Worm (Caenorhabditis elegans) whole organism, midembryonic: ENCODE measurements around the gene sru-28.

Experiments
- T22C8.4 ChIP-seq: fragments of 200-800 bp; sonication (Bioruptor generic); IDR thresholded peaks from 2 replicates; pipeline ENCODE4 v1.3.6; 2022; ENCODE audit warnings: missing genetic modification characterization, missing compliant biosample characterization
- cog-1 ChIP-seq: sonication (generic microtip); optimal IDR thresholded peaks from 2 replicates; lab custom pipeline; 2016; ENCODE audit warnings: missing genetic modification characterization, missing compliant biosample characterization
- flt-1 ChIP-seq: fragments of 200-800 bp; sonication (Bioruptor generic); IDR thresholded peaks from 2 replicates; pipeline ENCODE4 v1.3.6; 2022; ENCODE audit warnings: missing genetic modification characterization, missing compliant biosample characterization
- klf-2 ChIP-seq: fragments of 200-800 bp; sonication (Bioruptor generic); conservative IDR thresholded peaks from 2 replicates; pipeline ENCODE4 v1.3.6; 2022; ENCODE audit warnings: missing genetic modification reagents, missing genetic modification characterization, missing compliant biosample characterization
- med-1 ChIP-seq: sonication (generic microtip); optimal IDR thresholded peaks from 2 replicates; lab custom pipeline; 2017; ENCODE audit warnings: missing genetic modification characterization, mild to moderate bottlenecking, missing compliant biosample characterization, antibody characterized with exemption, missing genetic modification reagents; ENCODE audit not compliant: insufficient read depth
- ref-1 ChIP-seq: fragments of 200-800 bp; sonication (Bioruptor generic); conservative IDR thresholded peaks from 2 replicates; pipeline ENCODE4 v1.3.6; 2022; ENCODE audit warnings: missing genetic modification reagents, missing genetic modification characterization, missing compliant biosample characterization
- tab-1 ChIP-seq: fragments of 200-800 bp; sonication (Bioruptor generic); IDR thresholded peaks from 2 replicates; pipeline ENCODE4 v1.3.6; 2022; ENCODE audit warnings: missing genetic modification characterization, missing compliant biosample characterization
- ztf-23 ChIP-seq: fragments of 200-800 bp; sonication (Bioruptor generic); IDR thresholded peaks from 2 replicates; pipeline ENCODE4 v1.3.6; 2022; ENCODE audit warnings: missing genetic modification reagents, missing genetic modification characterization, missing compliant biosample characterization
- ztf-29 ChIP-seq: fragments of 200-800 bp; sonication (Bioruptor generic); IDR thresholded peaks from 2 replicates; pipeline ENCODE4 v1.3.6; 2022; ENCODE audit warnings: missing genetic modification reagents, missing genetic modification characterization, missing compliant biosample characterization

DNA sequence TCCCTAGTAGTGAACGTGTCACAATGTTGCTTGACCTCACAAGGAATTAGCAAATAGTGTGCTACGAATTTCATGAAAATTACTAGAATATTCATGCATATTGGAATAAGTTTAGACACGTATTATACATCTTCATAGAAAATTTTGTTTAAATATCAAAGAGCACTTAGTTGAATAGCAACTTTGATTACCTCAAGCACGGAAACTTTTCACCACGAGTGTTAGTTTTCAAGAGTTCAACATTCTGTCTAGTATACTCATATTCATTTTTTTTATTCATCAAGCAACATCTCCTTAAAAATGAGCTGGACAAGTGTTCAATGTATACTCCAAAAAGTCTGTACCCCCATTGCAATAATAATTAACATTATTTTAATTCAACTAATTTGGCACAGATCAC is 16.4 kb downstream of the sru-28 start, which contains the start of gene str-243:
- no peak for TF ChIP-seq flt-1 (GFP tag; lab: Robert Waterston, UW)
- no peak for TF ChIP-seq ztf-23 (GFP tag; lab: Robert Waterston, UW)
- TF ChIP-seq T22C8.4, result no peak
- TF ChIP-seq ref-1 (GFP tag; lab: Robert Waterston, UW), result no peak
- TF ChIP-seq klf-2 (GFP tag; lab: Robert Waterston, UW), result no peak
- TF ChIP-seq tab-1, result no peak
- TF ChIP-seq med-1, result no peak
- no peak for TF ChIP-seq ztf-29
- TF ChIP-seq cog-1 (tag; lab: Kevin White, UChicago), result no peak
